Worm (Caenorhabditis elegans) whole organism, L4 larva: Measurements from ENCODE around the gene ssq-3.

Experiments
- F10B5.3 ChIP-seq: sonication (generic microtip); optimal IDR thresholded peaks from 2 replicates; lab custom pipeline; 2016; ENCODE audit warnings: mild to moderate bottlenecking, missing genetic modification characterization, missing compliant biosample characterization
- F26F4.8 ChIP-seq: fragments of 200-800 bp; sonication (Bioruptor generic); conservative IDR thresholded peaks from 2 replicates; pipeline ENCODE4 v1.3.6; 2022; ENCODE audit warnings: missing genetic modification characterization, missing compliant biosample characterization
- F44E2.7 ChIP-seq: fragments of 200-800 bp; sonication (Bioruptor generic); IDR thresholded peaks from 2 replicates; pipeline ENCODE4 v2.1.2; 2022; ENCODE audit warnings: missing genetic modification characterization, missing compliant biosample characterization
- Y48G9A.11 ChIP-seq: fragments of 200-800 bp; sonication (Bioruptor generic); IDR thresholded peaks from 2 replicates; pipeline ENCODE4 v1.3.6; 2022; ENCODE audit warnings: missing genetic modification reagents, missing genetic modification characterization, missing compliant biosample characterization
- Y5F2A.4 ChIP-seq: fragments of 200-800 bp; sonication (Bioruptor generic); optimal IDR thresholded peaks from 2 replicates; lab custom pipeline; 2018; ENCODE audit warnings: mild to moderate bottlenecking, missing genetic modification characterization, missing compliant biosample characterization
- ZK337.2 ChIP-seq: fragments of 200-800 bp; sonication (Bioruptor generic); IDR thresholded peaks from 2 replicates; pipeline ENCODE4 v1.3.6; 2022; ENCODE audit warnings: missing genetic modification reagents, missing genetic modification characterization, missing compliant biosample characterization
- aha-1 ChIP-seq: fragments of 150-350 bp; peaks from one replicate; lab custom pipeline; 2014; ENCODE audit warnings: missing biosample characterization, missing genetic modification characterization
- aly-2 ChIP-seq: sonication (generic microtip); optimal IDR thresholded peaks from 2 replicates; lab custom pipeline; 2018; ENCODE audit warnings: missing biosample characterization, missing genetic modification characterization
- ceh-20 ChIP-seq: fragments of 200-800 bp; sonication (Bioruptor generic); IDR thresholded peaks from 2 replicates; pipeline ENCODE4 v1.3.6; 2022; ENCODE audit warnings: missing genetic modification reagents, missing genetic modification characterization, missing compliant biosample characterization
- ceh-32 ChIP-seq: sonication (generic microtip); optimal IDR thresholded peaks from 2 replicates; lab custom pipeline; 2016; ENCODE audit warnings: mild to moderate bottlenecking, missing genetic modification characterization, missing compliant biosample characterization; ENCODE audit not compliant: poor library complexity
- ceh-62 ChIP-seq: sonication (generic microtip); optimal IDR thresholded peaks from 2 replicates; lab custom pipeline; 2017; ENCODE audit warnings: missing biosample characterization, missing genetic modification characterization
- cey-2 ChIP-seq: sonication (generic microtip); optimal IDR thresholded peaks from 3 replicates; lab custom pipeline; 2017; ENCODE audit warnings: missing genetic modification characterization, mild to moderate bottlenecking, missing compliant biosample characterization, antibody characterized with exemption, borderline replicate concordance; ENCODE audit not compliant: insufficient read depth
- ctbp-1 ChIP-seq: fragments of 200-800 bp; sonication (Bioruptor generic); IDR thresholded peaks from 2 replicates; pipeline ENCODE4 v1.3.6; 2022; ENCODE audit warnings: missing genetic modification reagents, missing genetic modification characterization, missing compliant biosample characterization
- daf-16 ChIP-seq, 3 experiments: sonication (generic microtip); optimal IDR thresholded peaks; 2 replicates each; lab custom pipeline; 2016 to 2017; ENCODE audit warnings: missing genetic modification characterization in 3 of 3, missing genetic modification reagents in 3 of 3, mild to moderate bottlenecking in 2 of 3, missing compliant biosample characterization in 2 of 3, missing biosample characterization in 1 of 3, moderate library complexity in 1 of 3
- daf-19 ChIP-seq: fragments of 200-800 bp; sonication (Bioruptor generic); conservative IDR thresholded peaks from 2 replicates; pipeline ENCODE4 v1.3.6; 2022; ENCODE audit warnings: missing genetic modification characterization, missing compliant biosample characterization
- dmd-6 ChIP-seq: fragments of 200-800 bp; sonication (Bioruptor generic); IDR thresholded peaks from 2 replicates; pipeline ENCODE4 v1.3.6; 2022; ENCODE audit warnings: missing genetic modification reagents, missing genetic modification characterization, missing compliant biosample characterization
- egl-27 ChIP-seq: sonication (generic microtip); optimal IDR thresholded peaks from 3 replicates; lab custom pipeline; 2017; ENCODE audit warnings: missing biosample characterization, missing genetic modification reagents, missing genetic modification characterization
- egl-43 ChIP-seq: fragments of 200-800 bp; sonication (Bioruptor generic); IDR thresholded peaks from 2 replicates; pipeline ENCODE4 v1.3.6; 2022; ENCODE audit warnings: missing genetic modification reagents, missing genetic modification characterization, missing compliant biosample characterization
- gei-8 ChIP-seq: fragments of 200-800 bp; sonication (Bioruptor generic); optimal IDR thresholded peaks from 2 replicates; lab custom pipeline; 2018; ENCODE audit warnings: mild to moderate bottlenecking, missing genetic modification characterization, missing compliant biosample characterization
- hif-1 ChIP-seq, 2 experiments: sonication (generic microtip); optimal IDR thresholded peaks; 2 replicates each; lab custom pipeline; 2016 to 2017; ENCODE audit warnings: missing compliant biosample characterization in 2 of 2, missing genetic modification characterization in 2 of 2, missing genetic modification reagents in 2 of 2, missing genotype in 2 of 2, mild to moderate bottlenecking in 1 of 2
- hlh-30 ChIP-seq: sonication (generic microtip); optimal IDR thresholded peaks from 2 replicates; lab custom pipeline; 2017; ENCODE audit warnings: antibody characterized with exemption, mild to moderate bottlenecking, missing genetic modification characterization, missing compliant biosample characterization; ENCODE audit not compliant: insufficient read depth
- hmg-1.1 ChIP-seq: fragments of 200-800 bp; sonication (Bioruptor generic); IDR thresholded peaks from 2 replicates; pipeline ENCODE4 v1.3.6; 2022; ENCODE audit warnings: missing genetic modification reagents, missing genetic modification characterization, missing compliant biosample characterization
- lin-13 ChIP-seq: fragments of 150-350 bp; optimal IDR thresholded peaks from 2 replicates; lab custom pipeline; 2014; ENCODE audit warnings: missing biosample characterization, missing genetic modification reagents, missing genetic modification characterization
- lin-15B ChIP-seq: fragments of 150-350 bp; sonication (generic microtip); optimal IDR thresholded peaks from 3 replicates; lab custom pipeline; 2014; ENCODE audit warnings: missing biosample characterization, missing genetic modification characterization
- lin-38 ChIP-seq: fragments of 200-800 bp; sonication (Bioruptor generic); IDR thresholded peaks from 2 replicates; pipeline ENCODE4 v1.3.6; 2022; ENCODE audit warnings: missing genetic modification reagents, missing genetic modification characterization, missing compliant biosample characterization
- lir-3 ChIP-seq: sonication (generic microtip); optimal IDR thresholded peaks from 2 replicates; lab custom pipeline; 2016; ENCODE audit warnings: mild to moderate bottlenecking, missing genetic modification characterization, missing compliant biosample characterization
- mxl-2 ChIP-seq: fragments of 200-800 bp; sonication (Bioruptor generic); conservative IDR thresholded peaks from 2 replicates; pipeline ENCODE4 v1.3.6; 2022; ENCODE audit warnings: missing genetic modification reagents, missing genetic modification characterization, missing compliant biosample characterization
- nhr-10 ChIP-seq: fragments of 150-350 bp; optimal IDR thresholded peaks from 2 replicates; lab custom pipeline; 2014; ENCODE audit warnings: missing biosample characterization, missing genetic modification characterization
- nhr-11 ChIP-seq: fragments of 150-350 bp; optimal IDR thresholded peaks from 2 replicates; lab custom pipeline; 2014; ENCODE audit warnings: missing biosample characterization, missing genetic modification characterization
- nhr-111 ChIP-seq: fragments of 200-800 bp; sonication (Bioruptor generic); optimal IDR thresholded peaks from 2 replicates; lab custom pipeline; 2018; ENCODE audit warnings: mild to moderate bottlenecking, missing genetic modification characterization, missing compliant biosample characterization
- nhr-237 ChIP-seq: sonication (generic microtip); optimal IDR thresholded peaks from 2 replicates; lab custom pipeline; 2017; ENCODE audit warnings: missing biosample characterization, missing genetic modification characterization
- nhr-25 ChIP-seq: sonication (generic microtip); optimal IDR thresholded peaks from 2 replicates; lab custom pipeline; 2017; ENCODE audit warnings: missing genetic modification characterization, mild to moderate bottlenecking, missing compliant biosample characterization, antibody characterized with exemption, moderate library complexity, borderline replicate concordance; ENCODE audit not compliant: insufficient read depth
- nhr-28 ChIP-seq: fragments of 150-350 bp; optimal IDR thresholded peaks from 2 replicates; lab custom pipeline; 2014; ENCODE audit warnings: missing biosample characterization, missing genetic modification characterization
- nhr-48 ChIP-seq: sonication (generic microtip); optimal IDR thresholded peaks from 2 replicates; lab custom pipeline; 2016; ENCODE audit warnings: mild to moderate bottlenecking, missing genetic modification characterization, missing compliant biosample characterization
- nhr-6 ChIP-seq: fragments of 150-350 bp; optimal IDR thresholded peaks from 2 replicates; lab custom pipeline; 2014; ENCODE audit warnings: missing biosample characterization, missing genetic modification characterization
- nhr-76 ChIP-seq: fragments of 150-350 bp; optimal IDR thresholded peaks from 2 replicates; lab custom pipeline; 2014; ENCODE audit warnings: missing biosample characterization, missing genetic modification characterization
- nhr-77 ChIP-seq: fragments of 150-350 bp; optimal IDR thresholded peaks from 2 replicates; lab custom pipeline; 2014; ENCODE audit warnings: missing biosample characterization, missing genetic modification characterization
- pha-4 ChIP-seq, 2 experiments: fragments of 150-350 bp in 1 of 2; fragments of 200-800 bp in 1 of 2; sonication (Bioruptor generic) in 1 of 2; IDR thresholded peaks in 1 of 2; optimal IDR thresholded peaks in 1 of 2; 2 replicates each; pipeline versions ENCODE4 v1.3.6 to Lab custom; 2014 to 2022; ENCODE audit warnings: missing genetic modification characterization in 2 of 2, missing genetic modification reagents in 2 of 2, missing biosample characterization in 1 of 2, missing compliant biosample characterization in 1 of 2
- php-3 ChIP-seq: fragments of 200-800 bp; sonication (Bioruptor generic); IDR thresholded peaks from 2 replicates; pipeline ENCODE4 v1.3.6; 2022; ENCODE audit warnings: missing genetic modification reagents, missing genetic modification characterization, missing compliant biosample characterization
- pqm-1 ChIP-seq: sonication (generic microtip); optimal IDR thresholded peaks from 2 replicates; lab custom pipeline; 2017; ENCODE audit warnings: missing biosample characterization, missing genetic modification characterization
- skn-1 ChIP-seq: fragments of 150-350 bp; optimal IDR thresholded peaks from 2 replicates; lab custom pipeline; 2014; ENCODE audit warnings: missing biosample characterization, missing genetic modification characterization
- snpc-4 ChIP-seq: fragments of 150-350 bp; optimal IDR thresholded peaks from 2 replicates; lab custom pipeline; 2014; ENCODE audit warnings: missing biosample characterization, missing genetic modification characterization
- tag-97 ChIP-seq: fragments of 200-800 bp; sonication (Bioruptor generic); IDR thresholded peaks from 2 replicates; pipeline ENCODE4 v1.3.6; 2022; ENCODE audit warnings: missing genetic modification characterization, missing compliant biosample characterization
- tra-1 ChIP-seq: fragments of 200-800 bp; sonication (Bioruptor generic); IDR thresholded peaks from 2 replicates; pipeline ENCODE4 v1.3.6; 2022; ENCODE audit warnings: missing genetic modification reagents, missing genetic modification characterization, missing compliant biosample characterization
- unc-39 ChIP-seq: sonication (generic microtip); optimal IDR thresholded peaks from 2 replicates; lab custom pipeline; 2017; ENCODE audit warnings: missing biosample characterization, missing genetic modification characterization
- unc-62 ChIP-seq, 3 experiments: fragments of 150-350 bp in 1 of 3; sonication (generic microtip); optimal IDR thresholded peaks in 2 of 3; peaks in 1 of 3; 1 replicate in 1 of 3; 2 replicates in 2 of 3; lab custom pipeline; 2014 to 2017; ENCODE audit warnings: missing biosample characterization in 3 of 3, missing genetic modification characterization in 3 of 3, missing genetic modification reagents in 3 of 3, missing genotype in 1 of 3
- vab-7 ChIP-seq: fragments of 200-800 bp; sonication (Bioruptor generic); IDR thresholded peaks from 2 replicates; pipeline ENCODE4 v1.3.6; 2022; ENCODE audit warnings: missing genetic modification reagents, missing genetic modification characterization, missing compliant biosample characterization
- zfp-3 ChIP-seq: fragments of 200-800 bp; sonication (Bioruptor generic); conservative IDR thresholded peaks from 2 replicates; pipeline ENCODE4 v1.3.6; 2022; ENCODE audit warnings: missing genetic modification reagents, missing genetic modification characterization, missing compliant biosample characterization
- ztf-11 ChIP-seq: fragments of 150-350 bp; optimal IDR thresholded peaks from 2 replicates; lab custom pipeline; 2014; ENCODE audit warnings: missing biosample characterization, missing genetic modification characterization
- ztf-7 ChIP-seq: fragments of 150-350 bp; optimal IDR thresholded peaks from 2 replicates; lab custom pipeline; 2014; ENCODE audit warnings: missing biosample characterization, missing genetic modification characterization

The ssq-3 gene

ce11 chrIV:7103211-7103679 is 8.2 kb upstream of the ssq-3 start, which contains the start of the genes rde-8 and ZC477.3 (continued):
- TF ChIP-seq F26F4.8 (GFP tag; lab: Robert Waterston, UW) (no peak), lir-3 (no peak), php-3 (GFP tag; lab: Robert Waterston, UW) (no peak), ceh-62 (tag; lab: Kevin White, UChicago) (no peak), ctbp-1 (GFP tag; lab: Robert Waterston, UW) (no peak), nhr-11 (tag; lab: Kevin White, UChicago) (peak; percentile 3), lin-13 (GFP tag; lab: Kevin White, UChicago) (peak; percentile 4), tra-1 (no peak), unc-39 (tag; lab: Kevin White, UChicago) (no peak), pqm-1 (tag; lab: Kevin White, UChicago) (no peak), nhr-48 (peak; percentile 38), aha-1 (tag; lab: Kevin White, UChicago) (peak; percentile 87), nhr-237 (tag; lab: Kevin White, UChicago) (no peak), nhr-6 (tag; lab: Kevin White, UChicago) (peak; percentile 24), ceh-32 (tag; lab: Kevin White, UChicago) (no peak), mxl-2 (no peak), Y5F2A.4 (GFP tag; lab: Kevin White, UChicago) (no peak), F10B5.3 (tag; lab: Kevin White, UChicago) (no peak), gei-8 (GFP tag; lab: Kevin White, UChicago) (no peak), daf-16 (GFP tag; optimal IDR thresholded peaks at IDR 0.05; lab: Kevin White, UChicago) (peak in 1 of 2 experiments; percentile 67), daf-16 (tag; optimal IDR thresholded peaks at IDR 0.05; lab: Kevin White, UChicago) (peak; percentile 68), egl-27 (tag; lab: Kevin White, UChicago) (no peak), ztf-7 (no peak), hmg-1.1 (0 out of 2 replicates have a peak, but pooled peaks have one; percentile 60), vab-7 (GFP tag; lab: Robert Waterston, UW) (no peak), ZK337.2 (GFP tag; lab: Robert Waterston, UW) (no peak), nhr-76 (no peak), tag-97 (GFP tag; lab: Robert Waterston, UW) (no peak), nhr-28 (tag; lab: Kevin White, UChicago) (peak; percentile 18), dmd-6 (GFP tag; lab: Robert Waterston, UW) (no peak; the same call in 1 of the 2 replicates), zfp-3 (GFP tag; lab: Robert Waterston, UW) (no peak), nhr-10 (tag; lab: Kevin White, UChicago) (no peak), egl-43 (GFP tag; lab: Robert Waterston, UW) (no peak), pha-4 (GFP tag; IDR thresholded peaks at IDR 0.05; lab: Robert Waterston, UW) (no peak), pha-4 (tag; optimal IDR thresholded peaks at IDR 0.05; lab: Kevin White, UChicago) (no peak), nhr-25 (tag; lab: Kevin White, UChicago) (no peak), skn-1 (tag; lab: Kevin White, UChicago) (no peak), Y48G9A.11 (GFP tag; lab: Robert Waterston, UW) (no peak), unc-62 (GFP tag; optimal IDR thresholded peaks at IDR 0.05 in 1 of 2; lab: Kevin White, UChicago) (peak in 1 of 2 experiments; percentile 64), unc-62 (tag; optimal IDR thresholded peaks at IDR 0.05; lab: Kevin White, UChicago) (no peak), lin-38 (GFP tag; lab: Robert Waterston, UW) (peak; percentile 79), F44E2.7 (no peak), aly-2 (no peak), ztf-11 (tag; lab: Kevin White, UChicago) (no peak), nhr-77 (tag; lab: Kevin White, UChicago) (no peak), snpc-4 (tag; lab: Kevin White, UChicago) (no peak), hif-1 (tag; optimal IDR thresholded peaks at IDR 0.05; lab: Kevin White, UChicago) (no peak), nhr-111 (GFP tag; lab: Kevin White, UChicago) (no peak), hlh-30 (tag; lab: Kevin White, UChicago) (no peak), daf-19 (GFP tag; lab: Robert Waterston, UW) (no peak), cey-2 (tag; lab: Kevin White, UChicago) (no peak), lin-15B (no peak), ceh-20 (GFP tag; lab: Robert Waterston, UW) (no peak)
